Worm (Caenorhabditis elegans) whole organism, L4/young adult: Measurements from ENCODE around the gene Y55B1AR.2.

Experiments used
- W03F9.2 ChIP-seq: fragments of 150-350 bp; optimal IDR thresholded peaks from 2 replicates; lab custom pipeline; 2014; ENCODE audit warnings: missing biosample characterization, missing genetic modification characterization
- dao-5 ChIP-seq: sonication (generic microtip); optimal IDR thresholded peaks from 2 replicates; lab custom pipeline; 2016; ENCODE audit warnings: missing genotype, missing genetic modification characterization, moderate library complexity, missing compliant biosample characterization
- him-1 ChIP-seq: sonication (generic microtip); optimal IDR thresholded peaks from 2 replicates; lab custom pipeline; 2016; ENCODE audit warnings: missing genotype, missing genetic modification reagents, missing genetic modification characterization, missing compliant biosample characterization

- no peak for TF ChIP-seq him-1 (tag; lab: Kevin White, UChicago)
- no peak for TF ChIP-seq W03F9.2 (tag; lab: Kevin White, UChicago)
- TF ChIP-seq dao-5 = no peak
Observed at ce11 chrIII:647248-647647, 48.7 kb upstream of the Y55B1AR.2 start.
